Fruit fly (Drosophila melanogaster): Measurements from ENCODE around the gene Pmi.

DNA sequence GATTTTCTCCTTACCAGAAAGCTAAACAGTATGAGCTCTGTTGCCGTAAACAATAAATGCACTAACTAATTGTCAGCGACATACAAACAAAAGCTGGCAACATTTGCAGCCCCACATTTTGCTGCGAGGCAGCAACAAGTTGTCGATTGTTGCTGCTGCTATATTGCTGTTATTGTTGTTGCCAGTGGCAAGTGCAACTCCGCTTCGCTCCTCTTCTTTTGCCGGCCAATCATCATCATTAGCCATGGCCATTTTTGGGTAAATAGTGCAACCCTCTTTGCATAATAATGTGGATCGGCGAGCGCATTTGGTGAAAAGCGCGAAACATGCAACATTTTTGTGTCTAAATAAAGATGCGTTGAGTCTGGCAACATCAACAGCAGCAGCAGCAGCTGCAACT, 50.8 kb downstream of the Pmi start:
- no peak for TF ChIP-seq CG11294 (GFP tag; IDR thresholded peaks at IDR 0.05)
- TF ChIP-seq Gug (GFP tag; IDR thresholded peaks at IDR 0.05): no peak
- no peak for TF ChIP-seq spab (GFP tag; optimal IDR thresholded peaks at IDR 0.05)
- no peak for TF ChIP-seq fkh (GFP tag; optimal IDR thresholded peaks at IDR 0.05)
- TF ChIP-seq Lpt (GFP tag; optimal IDR thresholded peaks at IDR 0.05): no peak
- TF ChIP-seq CG8632 (GFP tag; optimal IDR thresholded peaks at IDR 0.05): no peak
- TF ChIP-seq cyc (GFP tag; optimal IDR thresholded peaks at IDR 0.05): no peak
- TF ChIP-seq OdsH (GFP tag; optimal IDR thresholded peaks at IDR 0.05): no peak
- no peak for TF ChIP-seq dac (GFP tag; optimal IDR thresholded peaks at IDR 0.05)
- TF ChIP-seq Sox15 (GFP tag; optimal IDR thresholded peaks at IDR 0.05): no peak

Measured in whole organism, prepupa.